Fruit fly (Drosophila melanogaster) whole organism, embryonic: ENCODE results near the gene RanGAP.

Experiments used
- CG10431 ChIP-seq: fragments of 200-800 bp; sonication (Bioruptor generic); optimal IDR thresholded peaks from 3 replicates; lab custom pipeline; 2018; ENCODE audit warnings: missing biosample characterization, mild to moderate bottlenecking, missing genetic modification characterization
- CG10543 ChIP-seq: fragments of 200-800 bp; sonication (Bioruptor generic); optimal IDR thresholded peaks from 3 replicates; lab custom pipeline; 2017; ENCODE audit warnings: missing biosample characterization, mild to moderate bottlenecking, missing genetic modification characterization, moderate library complexity
- CG11093 ChIP-seq: fragments of 200-800 bp; sonication (Bioruptor generic); IDR thresholded peaks from 3 replicates; pipeline ENCODE4 v1.3.6; 2022; ENCODE audit warnings: missing biosample characterization, missing genetic modification characterization
- CG11504 ChIP-seq: fragments of 200-800 bp; sonication (Bioruptor generic); optimal IDR thresholded peaks from 3 replicates; lab custom pipeline; 2019; ENCODE audit warnings: missing biosample characterization, mild to moderate bottlenecking, missing genetic modification characterization, moderate library complexity
- CG12104 ChIP-seq: fragments of 200-800 bp; sonication (Bioruptor generic); optimal IDR thresholded peaks from 3 replicates; lab custom pipeline; 2016; ENCODE audit warnings: missing biosample characterization, missing genetic modification characterization
- CG15696 ChIP-seq: fragments of 200-800 bp; sonication (Bioruptor generic); optimal IDR thresholded peaks from 2 replicates; lab custom pipeline; 2019; ENCODE audit warnings: missing biosample characterization, mild to moderate bottlenecking, missing genetic modification characterization, moderate library complexity
- CG1647 ChIP-seq: fragments of 200-800 bp; sonication (Bioruptor generic); optimal IDR thresholded peaks from 3 replicates; lab custom pipeline; 2016; ENCODE audit warnings: missing biosample characterization, missing genetic modification characterization
- CG17612 ChIP-seq: fragments of 200-800 bp; sonication (Bioruptor generic); IDR thresholded peaks from 2 replicates; pipeline ENCODE4 v1.3.6; 2022; ENCODE audit warnings: missing biosample characterization, missing genetic modification characterization
- CG18619 ChIP-seq: fragments of 200-800 bp; sonication (Bioruptor generic); optimal IDR thresholded peaks from 3 replicates; lab custom pipeline; 2017; ENCODE audit warnings: missing biosample characterization, mild to moderate bottlenecking, missing genetic modification characterization
- CG31365 ChIP-seq: fragments of 200-800 bp; sonication (Bioruptor generic); optimal IDR thresholded peaks from 2 replicates; lab custom pipeline; 2018; ENCODE audit warnings: missing biosample characterization, mild to moderate bottlenecking, missing genetic modification characterization
- CG4617 ChIP-seq: fragments of 200-800 bp; sonication (Bioruptor generic); optimal IDR thresholded peaks from 3 replicates; lab custom pipeline; 2016; ENCODE audit warnings: missing biosample characterization, missing genetic modification characterization, borderline replicate concordance
- CG4854 ChIP-seq: fragments of 200-800 bp; sonication (Bioruptor generic); optimal IDR thresholded peaks from 2 replicates; lab custom pipeline; 2016; ENCODE audit warnings: missing biosample characterization, missing genetic modification characterization, inconsistent platforms
- CG5180 ChIP-seq: fragments of 200-800 bp; sonication (Bioruptor generic); optimal IDR thresholded peaks from 3 replicates; lab custom pipeline; 2017; ENCODE audit warnings: missing biosample characterization, missing genetic modification characterization, mild to moderate bottlenecking, moderate library complexity, missing genetic modification reagents
- CG6272 ChIP-seq: fragments of 200-800 bp; sonication (Bioruptor generic); IDR thresholded peaks from 2 replicates; pipeline ENCODE4 v1.3.6; 2022; ENCODE audit warnings: missing biosample characterization, missing genetic modification characterization
- CG7745 ChIP-seq: fragments of 200-800 bp; sonication (Bioruptor generic); optimal IDR thresholded peaks from 2 replicates; lab custom pipeline; 2018; ENCODE audit warnings: missing biosample characterization, mild to moderate bottlenecking, missing genetic modification characterization, moderate library complexity
- CG7987 ChIP-seq: fragments of 200-800 bp; sonication (Bioruptor generic); optimal IDR thresholded peaks from 2 replicates; lab custom pipeline; 2018; ENCODE audit warnings: missing biosample characterization, mild to moderate bottlenecking, missing genetic modification characterization, moderate library complexity
- CG8924 ChIP-seq: fragments of 200-800 bp; optimal IDR thresholded peaks from 3 replicates; lab custom pipeline; 2019; ENCODE audit warnings: missing biosample characterization, mild to moderate bottlenecking, missing genetic modification characterization, moderate library complexity
- Dfd ChIP-seq, 2 experiments: fragments of >200 bp; optimal IDR thresholded peaks; 2 replicates each; lab custom pipeline; 2017; ENCODE audit warnings: missing biosample characterization in 2 of 2, missing genetic modification characterization in 2 of 2
- Elba2 ChIP-seq: fragments of 200-800 bp; sonication (Bioruptor generic); optimal IDR thresholded peaks from 3 replicates; lab custom pipeline; 2016; ENCODE audit warnings: missing biosample characterization, missing genetic modification characterization
- Ets97D ChIP-seq: fragments of 200-800 bp; sonication (Bioruptor generic); optimal IDR thresholded peaks from 3 replicates; lab custom pipeline; 2016; ENCODE audit warnings: missing biosample characterization, missing genetic modification characterization
- Hmx ChIP-seq: fragments of 200-800 bp; sonication (Bioruptor generic); optimal IDR thresholded peaks from 2 replicates; lab custom pipeline; 2016; ENCODE audit warnings: missing biosample characterization, missing genetic modification characterization
- MTF-1 ChIP-seq: fragments of 200-800 bp; sonication (Bioruptor generic); optimal IDR thresholded peaks from 2 replicates; lab custom pipeline; 2018; ENCODE audit warnings: missing biosample characterization, mild to moderate bottlenecking, missing genetic modification characterization, borderline replicate concordance
- Meics ChIP-seq: fragments of 200-800 bp; sonication (Bioruptor generic); optimal IDR thresholded peaks from 2 replicates; lab custom pipeline; 2017; ENCODE audit warnings: missing biosample characterization, mild to moderate bottlenecking, missing genetic modification characterization
- Nf-YB ChIP-seq: fragments of 200-800 bp; sonication (Bioruptor generic); optimal IDR thresholded peaks from 3 replicates; lab custom pipeline; 2019; ENCODE audit warnings: missing biosample characterization, mild to moderate bottlenecking, missing genetic modification characterization, moderate library complexity
- ab ChIP-seq: fragments of 200-800 bp; sonication (Bioruptor generic); optimal IDR thresholded peaks from 2 replicates; lab custom pipeline; 2016; ENCODE audit warnings: missing biosample characterization, missing genetic modification characterization
- aop ChIP-seq: fragments of 200-800 bp; sonication (Bioruptor generic); IDR thresholded peaks from 2 replicates; pipeline ENCODE4 v1.3.6; 2022; ENCODE audit warnings: missing biosample characterization, missing genetic modification characterization
- az2 ChIP-seq: fragments of 200-800 bp; sonication (Bioruptor generic); optimal IDR thresholded peaks from 3 replicates; lab custom pipeline; 2016; ENCODE audit warnings: missing biosample characterization, missing genetic modification characterization
- bab2 ChIP-seq: fragments of 200-800 bp; sonication (Bioruptor generic); optimal IDR thresholded peaks from 2 replicates; lab custom pipeline; 2016; ENCODE audit warnings: missing biosample characterization, missing genetic modification characterization
- bowl ChIP-seq: fragments of 200-800 bp; sonication (Bioruptor generic); IDR thresholded peaks from 2 replicates; pipeline ENCODE4 v1.3.6; 2022; ENCODE audit warnings: missing biosample characterization, missing genetic modification characterization
- cad ChIP-seq: fragments of >200 bp; optimal IDR thresholded peaks from 2 replicates; lab custom pipeline; 2017; ENCODE audit warnings: missing biosample characterization, missing genetic modification characterization
- chinmo ChIP-seq: fragments of 200-800 bp; sonication (Bioruptor generic); IDR thresholded peaks from 4 replicates; pipeline ENCODE4 v1.3.6; 2022; ENCODE audit warnings: missing biosample characterization, missing genetic modification characterization; ENCODE audit not compliant: partially characterized antibody
- dan ChIP-seq: fragments of 200-800 bp; sonication (Bioruptor generic); IDR thresholded peaks from 2 replicates; pipeline ENCODE4 v1.3.6; 2022; ENCODE audit warnings: missing biosample characterization, missing genetic modification characterization
- esg ChIP-seq: fragments of 200-800 bp; sonication (Bioruptor generic); conservative IDR thresholded peaks from 2 replicates; pipeline ENCODE4 v1.3.6; 2022; ENCODE audit warnings: missing biosample characterization, missing genetic modification characterization
- fd3F ChIP-seq: fragments of 200-800 bp; sonication (Bioruptor generic); optimal IDR thresholded peaks from 2 replicates; lab custom pipeline; 2018; ENCODE audit warnings: missing biosample characterization, mild to moderate bottlenecking, missing genetic modification characterization, moderate library complexity
- gcm ChIP-seq: fragments of 200-800 bp; sonication (Bioruptor generic); optimal IDR thresholded peaks from 2 replicates; lab custom pipeline; 2019; ENCODE audit warnings: missing biosample characterization, mild to moderate bottlenecking, missing genetic modification characterization, moderate library complexity
- gro ChIP-seq: fragments of 200-800 bp; sonication (Bioruptor generic); optimal IDR thresholded peaks from 2 replicates; lab custom pipeline; 2016; ENCODE audit warnings: missing biosample characterization, missing genetic modification characterization
- klu ChIP-seq: fragments of 200-800 bp; sonication (Bioruptor generic); IDR thresholded peaks from 2 replicates; pipeline ENCODE4 v1.3.6; 2022; ENCODE audit warnings: missing biosample characterization, missing genetic modification characterization
- nerfin-1 ChIP-seq: fragments of 200-800 bp; sonication (Bioruptor generic); optimal IDR thresholded peaks from 3 replicates; lab custom pipeline; 2019; ENCODE audit warnings: missing biosample characterization, mild to moderate bottlenecking, missing genetic modification characterization, moderate library complexity
- pan ChIP-seq, 4 experiments: fragments of >200 bp in 3 of 4; fragments of 200-800 bp in 1 of 4; sonication (Bioruptor generic) in 1 of 4; optimal IDR thresholded peaks in 3 of 4; IDR thresholded peaks in 1 of 4; 2 replicates each; pipeline versions ENCODE4 v1.3.6 to Lab custom; 2017 to 2022; ENCODE audit warnings: missing biosample characterization in 2 of 4, missing genetic modification characterization in 2 of 4, mixed read lengths in 1 of 4
- pfk ChIP-seq: fragments of 200-800 bp; sonication (Bioruptor generic); optimal IDR thresholded peaks from 2 replicates; lab custom pipeline; 2018; ENCODE audit warnings: missing biosample characterization, mild to moderate bottlenecking, missing genetic modification characterization, moderate library complexity
- phol ChIP-seq: fragments of 200-800 bp; sonication (Bioruptor generic); optimal IDR thresholded peaks from 3 replicates; lab custom pipeline; 2018; ENCODE audit warnings: missing biosample characterization, mild to moderate bottlenecking, missing genetic modification characterization, moderate library complexity
- pum ChIP-seq: fragments of 200-800 bp; sonication (Bioruptor generic); optimal IDR thresholded peaks from 2 replicates; lab custom pipeline; 2016; ENCODE audit warnings: missing biosample characterization, missing genetic modification characterization
- ranshi ChIP-seq: fragments of 200-800 bp; sonication (Bioruptor generic); IDR thresholded peaks from 2 replicates; pipeline ENCODE4 v1.3.6; 2022; ENCODE audit warnings: missing biosample characterization, missing genetic modification characterization
- sna ChIP-seq: fragments of 200-800 bp; sonication (Bioruptor generic); IDR thresholded peaks from 2 replicates; pipeline ENCODE4 v1.3.6; 2022; ENCODE audit warnings: missing biosample characterization, missing genetic modification characterization; ENCODE audit not compliant: partially characterized antibody
- trem ChIP-seq: fragments of 200-800 bp; optimal IDR thresholded peaks from 3 replicates; lab custom pipeline; 2019; ENCODE audit warnings: missing biosample characterization, mild to moderate bottlenecking, missing genetic modification characterization, moderate library complexity
- trh ChIP-seq: fragments of 200-800 bp; sonication (Bioruptor generic); optimal IDR thresholded peaks from 2 replicates; lab custom pipeline; 2016; ENCODE audit warnings: missing biosample characterization, missing genetic modification characterization
- vnd ChIP-seq: fragments of 200-800 bp; sonication (Bioruptor generic); IDR thresholded peaks from 3 replicates; pipeline ENCODE4 v1.3.6; 2022; ENCODE audit warnings: missing biosample characterization, missing genetic modification characterization; ENCODE audit not compliant: partially characterized antibody
- zf30C ChIP-seq: fragments of 200-800 bp; sonication (Bioruptor generic); optimal IDR thresholded peaks from 3 replicates; lab custom pipeline; 2018; ENCODE audit warnings: missing biosample characterization, mild to moderate bottlenecking, missing genetic modification characterization

Gene RanGAP

DNA sequence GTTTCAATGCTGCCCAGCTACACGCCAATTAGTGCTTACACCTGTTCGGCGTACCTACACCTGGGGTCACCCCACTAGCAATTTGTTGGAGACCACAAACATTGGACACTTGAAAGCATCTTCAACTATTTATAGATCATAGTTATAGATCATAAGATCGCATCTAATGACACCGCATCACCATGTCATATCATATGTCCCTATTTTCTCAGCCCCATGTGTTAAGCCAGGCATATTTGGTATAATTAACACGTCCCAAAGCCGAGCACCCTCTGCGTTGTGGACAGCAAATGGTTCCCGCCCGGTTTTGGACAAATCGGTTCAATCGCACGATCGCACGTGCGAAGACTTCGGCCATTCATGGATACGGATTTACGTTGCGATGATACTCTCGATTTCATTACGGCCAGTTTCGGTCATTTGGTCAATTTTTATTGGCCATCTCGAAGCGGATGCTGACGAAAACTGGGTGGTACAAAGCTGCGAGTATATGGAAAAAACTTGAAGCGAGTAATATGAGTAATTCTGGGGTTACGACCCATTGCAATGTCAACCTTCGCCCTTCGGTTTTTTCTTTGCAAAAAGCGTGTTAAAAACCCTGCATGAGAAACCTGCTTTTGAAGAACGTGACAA is 2.0 kb upstream of the RanGAP start (continued):
- TF ChIP-seq esg (GFP tag; lab: Robert Waterston, UW) (peak; percentile 83), klu (GFP tag; lab: Robert Waterston, UW) (peak; percentile 32; the same call in 1 of the 2 replicates), CG17612 (no peak), CG7987 (GFP tag; lab: Kevin White, UChicago) (peak; percentile 59), Elba2 (GFP tag; lab: Kevin White, UChicago) (no peak), Dfd (GFP tag; optimal IDR thresholded peaks at IDR 0.05; lab: Kevin White, UChicago) (no peak), CG7745 (tag; lab: Kevin White, UChicago) (no peak), CG4617 (no peak), bowl (GFP tag; lab: Robert Waterston, UW) (peak; percentile 52; the same call in 1 of the 2 replicates), CG10431 (no peak), Ets97D (GFP tag; lab: Kevin White, UChicago) (peak; percentile 8), dan (GFP tag; lab: Robert Waterston, UW) (no peak), cad (no peak), nerfin-1 (peak; percentile 61), chinmo (GFP tag; lab: Robert Waterston, UW) (0 out of 4 replicates have a peak, but pooled peaks have one; percentile 73), CG5180 (peak; percentile 37), phol (tag; lab: Kevin White, UChicago) (peak; percentile 74), zf30C (GFP tag; lab: Kevin White, UChicago) (no peak), sna (GFP tag; lab: Robert Waterston, UW) (no peak), CG11093 (GFP tag; lab: Robert Waterston, UW) (peak; percentile 64; the same call in 2 of the 3 replicates), CG8924 (peak; percentile 89), bab2 (peak; percentile 79), ab (GFP tag; lab: Kevin White, UChicago) (peak; percentile 63), Meics (GFP tag; lab: Kevin White, UChicago) (peak; percentile 81), CG6272 (GFP tag; lab: Robert Waterston, UW) (peak; percentile 44; the same call in 1 of the 2 replicates), gro (GFP tag; lab: Kevin White, UChicago) (peak; percentile 23), az2 (GFP tag; lab: Kevin White, UChicago) (peak; percentile 50), CG18619 (GFP tag; lab: Kevin White, UChicago) (peak; percentile 81), vnd (GFP tag; lab: Robert Waterston, UW) (no peak), pan (optimal IDR thresholded peaks at IDR 0.05; lab: Kevin White, UChicago) (no peak), pan (GFP tag; optimal IDR thresholded peaks at IDR 0.05 in 1 of 2, IDR thresholded peaks at IDR 0.05 in 1 of 2) (peak in 1 of 2 experiments; percentile 82), pfk (GFP tag; lab: Kevin White, UChicago) (no peak), CG1647 (peak; percentile 23), CG11504 (tag; lab: Kevin White, UChicago) (peak; percentile 94), trem (tag; lab: Kevin White, UChicago) (peak; percentile 65), aop (GFP tag; lab: Robert Waterston, UW) (no peak), ranshi (GFP tag; lab: Robert Waterston, UW) (peak; percentile 93), CG4854 (GFP tag; lab: Kevin White, UChicago) (peak; percentile 27), CG10543 (GFP tag; lab: Kevin White, UChicago) (peak; percentile 33), MTF-1 (GFP tag; lab: Kevin White, UChicago) (peak; percentile 27), Hmx (GFP tag; lab: Kevin White, UChicago) (no peak), trh (GFP tag; lab: Kevin White, UChicago) (peak; percentile 25), CG31365 (tag; lab: Kevin White, UChicago) (peak; percentile 63), CG12104 (GFP tag; lab: Kevin White, UChicago) (no peak), fd3F (GFP tag; lab: Kevin White, UChicago) (peak; percentile 88), Nf-YB (peak; percentile 40), pum (GFP tag; lab: Kevin White, UChicago) (peak; percentile 61), CG15696 (tag; lab: Kevin White, UChicago) (peak; percentile 9), gcm (GFP tag; lab: Kevin White, UChicago) (peak; percentile 70)
